Fruit fly (Drosophila melanogaster) whole organism, embryonic: ENCODE data around the gene Ttc19.

Experiments used
- BEAF-32 ChIP-seq: fragments of 200-800 bp; sonication (Bioruptor generic); optimal IDR thresholded peaks from 3 replicates; lab custom pipeline; 2017; ENCODE audit warnings: missing biosample characterization, missing genetic modification characterization, mild to moderate bottlenecking, moderate library complexity, missing genetic modification reagents
- CG10431 ChIP-seq: fragments of 200-800 bp; sonication (Bioruptor generic); optimal IDR thresholded peaks from 3 replicates; lab custom pipeline; 2018; ENCODE audit warnings: missing biosample characterization, mild to moderate bottlenecking, missing genetic modification characterization
- CG12299 ChIP-seq: fragments of 200-800 bp; sonication (Bioruptor generic); optimal IDR thresholded peaks from 2 replicates; lab custom pipeline; 2018; ENCODE audit warnings: missing biosample characterization, mild to moderate bottlenecking, missing genetic modification characterization
- CG12391 ChIP-seq: fragments of 200-800 bp; sonication (Bioruptor generic); optimal IDR thresholded peaks from 3 replicates; lab custom pipeline; 2018; ENCODE audit warnings: missing biosample characterization, mild to moderate bottlenecking, missing genetic modification characterization, moderate library complexity
- CG13287 ChIP-seq: fragments of 200-800 bp; sonication (Bioruptor generic); IDR thresholded peaks from 2 replicates; pipeline ENCODE4 v1.3.6; 2022; ENCODE audit warnings: missing biosample characterization, missing genetic modification characterization; ENCODE audit not compliant: partially characterized antibody
- CG13296 ChIP-seq: fragments of 200-800 bp; sonication (Bioruptor generic); optimal IDR thresholded peaks from 3 replicates; lab custom pipeline; 2018; ENCODE audit warnings: missing biosample characterization, mild to moderate bottlenecking, missing genetic modification characterization
- CG13424 ChIP-seq: fragments of 200-800 bp; sonication (Bioruptor generic); optimal IDR thresholded peaks from 2 replicates; lab custom pipeline; 2019; ENCODE audit warnings: missing biosample characterization, mild to moderate bottlenecking, missing genetic modification characterization, moderate library complexity
- CG2116 ChIP-seq: fragments of 200-800 bp; sonication (Bioruptor generic); optimal IDR thresholded peaks from 3 replicates; lab custom pipeline; 2018; ENCODE audit warnings: missing biosample characterization, mild to moderate bottlenecking, missing genetic modification characterization
- CG2120 ChIP-seq: fragments of 200-800 bp; sonication (Bioruptor generic); optimal IDR thresholded peaks from 3 replicates; lab custom pipeline; 2016; ENCODE audit warnings: missing biosample characterization, missing genetic modification characterization
- CG33557 ChIP-seq: fragments of 200-800 bp; sonication (Bioruptor generic); optimal IDR thresholded peaks from 2 replicates; lab custom pipeline; 2019; ENCODE audit warnings: missing biosample characterization, mild to moderate bottlenecking, missing genetic modification characterization, moderate library complexity
- CG3407 ChIP-seq: fragments of 200-800 bp; sonication (Bioruptor generic); optimal IDR thresholded peaks from 2 replicates; lab custom pipeline; 2018; ENCODE audit warnings: missing biosample characterization, mild to moderate bottlenecking, missing genetic modification characterization
- CG34422 ChIP-seq: fragments of 200-800 bp; sonication (Bioruptor generic); IDR thresholded peaks from 3 replicates; pipeline ENCODE4 v1.3.6; 2022; ENCODE audit warnings: missing biosample characterization, missing genetic modification characterization
- CG4282 ChIP-seq: fragments of 200-800 bp; sonication (Bioruptor generic); optimal IDR thresholded peaks from 2 replicates; lab custom pipeline; 2016; ENCODE audit warnings: missing biosample characterization, missing genetic modification characterization
- CG4404 ChIP-seq: fragments of 200-800 bp; sonication (Bioruptor generic); IDR thresholded peaks from 2 replicates; pipeline ENCODE4 v1.3.6; 2022; ENCODE audit warnings: missing biosample characterization, missing genetic modification characterization
- CG7357 ChIP-seq: fragments of 200-800 bp; sonication (Bioruptor generic); IDR thresholded peaks from 3 replicates; pipeline ENCODE4 v1.3.6; 2022; ENCODE audit warnings: missing biosample characterization, missing genetic modification characterization
- CG7928 ChIP-seq: fragments of 200-800 bp; sonication (Bioruptor generic); optimal IDR thresholded peaks from 2 replicates; lab custom pipeline; 2017; ENCODE audit warnings: missing biosample characterization, mild to moderate bottlenecking, missing genetic modification characterization
- CG8290 ChIP-seq, 3 experiments: fragments of 200-800 bp; sonication (Bioruptor generic); optimal IDR thresholded peaks; 2 replicates each; lab custom pipeline; 2016 to 2019; ENCODE audit warnings: missing biosample characterization in 3 of 3, missing genetic modification characterization in 3 of 3, mild to moderate bottlenecking in 2 of 3, moderate library complexity in 1 of 3
- CG8765 ChIP-seq: fragments of 200-800 bp; sonication (Bioruptor generic); IDR thresholded peaks from 2 replicates; pipeline ENCODE4 v1.3.6; 2022; ENCODE audit warnings: missing biosample characterization, missing genetic modification characterization
- CG9215 ChIP-seq: fragments of 200-800 bp; sonication (Bioruptor generic); IDR thresholded peaks from 2 replicates; pipeline ENCODE4 v1.3.6; 2022; ENCODE audit warnings: missing biosample characterization, missing genetic modification characterization
- Dip3 ChIP-seq: fragments of 200-800 bp; sonication (Bioruptor generic); optimal IDR thresholded peaks from 3 replicates; lab custom pipeline; 2016; ENCODE audit warnings: missing biosample characterization, missing genetic modification characterization
- Dll ChIP-seq: fragments of 200-800 bp; sonication (Bioruptor generic); IDR thresholded peaks from 4 replicates; pipeline ENCODE4 v1.3.6; 2022; ENCODE audit warnings: missing biosample characterization, missing genetic modification characterization; ENCODE audit not compliant: partially characterized antibody
- Doc2 ChIP-seq: fragments of 200-800 bp; sonication (Bioruptor generic); IDR thresholded peaks from 2 replicates; pipeline ENCODE4 v1.3.6; 2022; ENCODE audit warnings: missing biosample characterization, missing genetic modification characterization
- Doc3 ChIP-seq: fragments of 200-800 bp; sonication (Bioruptor generic); IDR thresholded peaks from 3 replicates; pipeline ENCODE4 v1.3.6; 2022; ENCODE audit warnings: missing biosample characterization, missing genetic modification characterization; ENCODE audit not compliant: partially characterized antibody
- Dref ChIP-seq: fragments of 200-800 bp; sonication (Bioruptor generic); IDR thresholded peaks from 2 replicates; pipeline ENCODE4 v1.3.6; 2022; ENCODE audit warnings: missing biosample characterization, missing genetic modification characterization
- Ets97D ChIP-seq: fragments of 200-800 bp; sonication (Bioruptor generic); optimal IDR thresholded peaks from 3 replicates; lab custom pipeline; 2016; ENCODE audit warnings: missing biosample characterization, missing genetic modification characterization
- Fer1 ChIP-seq: fragments of 200-800 bp; sonication (Bioruptor generic); optimal IDR thresholded peaks from 2 replicates; lab custom pipeline; 2017; ENCODE audit warnings: missing biosample characterization, mild to moderate bottlenecking, missing genetic modification characterization
- GATAe ChIP-seq: fragments of 200-800 bp; sonication (Bioruptor generic); conservative IDR thresholded peaks from 2 replicates; pipeline ENCODE4 v1.3.6; 2022; ENCODE audit warnings: missing biosample characterization, missing genetic modification characterization
- Gug ChIP-seq: fragments of 200-800 bp; sonication (Bioruptor generic); IDR thresholded peaks from 4 replicates; pipeline ENCODE4 v1.3.6; 2022; ENCODE audit warnings: missing biosample characterization, missing genetic modification characterization
- HmgZ ChIP-seq: fragments of 200-800 bp; sonication (Bioruptor generic); optimal IDR thresholded peaks from 2 replicates; lab custom pipeline; 2018; ENCODE audit warnings: missing biosample characterization, mild to moderate bottlenecking, missing genetic modification characterization
- Mrtf ChIP-seq: fragments of 200-800 bp; sonication (Bioruptor generic); IDR thresholded peaks from 3 replicates; pipeline ENCODE4 v1.3.6; 2022; ENCODE audit warnings: missing biosample characterization, missing genetic modification characterization
- Ravus ChIP-seq: fragments of 200-800 bp; sonication (Bioruptor generic); IDR thresholded peaks from 2 replicates; pipeline ENCODE4 v1.3.6; 2022; ENCODE audit warnings: missing biosample characterization, missing genetic modification characterization
- Six4 ChIP-seq: fragments of 200-800 bp; sonication (Bioruptor generic); optimal IDR thresholded peaks from 2 replicates; lab custom pipeline; 2016; ENCODE audit warnings: missing biosample characterization, missing genetic modification characterization
- Sox100B ChIP-seq: fragments of 200-800 bp; sonication (Bioruptor generic); optimal IDR thresholded peaks from 3 replicates; lab custom pipeline; 2018; ENCODE audit warnings: missing biosample characterization, mild to moderate bottlenecking, missing genetic modification characterization
- Tbp ChIP-seq: fragments of >200 bp; optimal IDR thresholded peaks from 2 replicates; lab custom pipeline; 2018; ENCODE audit warnings: missing biosample characterization, missing genetic modification characterization
- bab2 ChIP-seq: fragments of 200-800 bp; sonication (Bioruptor generic); optimal IDR thresholded peaks from 2 replicates; lab custom pipeline; 2016; ENCODE audit warnings: missing biosample characterization, missing genetic modification characterization
- cad ChIP-seq: fragments of >200 bp; optimal IDR thresholded peaks from 2 replicates; lab custom pipeline; 2017; ENCODE audit warnings: missing biosample characterization, missing genetic modification characterization
- dmrt11E ChIP-seq: fragments of 200-800 bp; sonication (Bioruptor generic); optimal IDR thresholded peaks from 3 replicates; lab custom pipeline; 2018; ENCODE audit warnings: missing biosample characterization, mild to moderate bottlenecking, missing genetic modification characterization, moderate library complexity
- hth ChIP-seq: fragments of >200 bp; optimal IDR thresholded peaks from 2 replicates; lab custom pipeline; 2017; ENCODE audit warnings: inconsistent platforms
- jigr1 ChIP-seq: fragments of 200-800 bp; sonication (Bioruptor generic); IDR thresholded peaks from 3 replicates; pipeline ENCODE4 v1.3.6; 2022; ENCODE audit warnings: missing biosample characterization, missing genetic modification characterization
- ken ChIP-seq: fragments of 200-800 bp; sonication (Bioruptor generic); IDR thresholded peaks from 3 replicates; pipeline ENCODE4 v1.3.6; 2022; ENCODE audit warnings: missing biosample characterization, missing genetic modification characterization
- kni ChIP-seq: fragments of 200-800 bp; sonication (Bioruptor generic); optimal IDR thresholded peaks from 3 replicates; lab custom pipeline; 2017; ENCODE audit warnings: mild to moderate bottlenecking, missing biosample characterization, missing genetic modification reagents, missing genetic modification characterization
- nmo ChIP-seq: fragments of 200-800 bp; sonication (Bioruptor generic); optimal IDR thresholded peaks from 2 replicates; lab custom pipeline; 2018; ENCODE audit warnings: missing biosample characterization, mild to moderate bottlenecking, missing genetic modification characterization, moderate library complexity
- peb ChIP-seq: fragments of 200-800 bp; sonication (Bioruptor generic); IDR thresholded peaks from 2 replicates; pipeline ENCODE4 v1.3.6; 2022; ENCODE audit warnings: missing biosample characterization, missing genetic modification characterization
- rib ChIP-seq: fragments of 200-800 bp; sonication (Bioruptor generic); IDR thresholded peaks from 2 replicates; pipeline ENCODE4 v1.3.6; 2022; ENCODE audit warnings: missing biosample characterization, missing genetic modification characterization
- schlank ChIP-seq: fragments of 200-800 bp; sonication (Bioruptor generic); optimal IDR thresholded peaks from 2 replicates; lab custom pipeline; 2018; ENCODE audit warnings: missing biosample characterization, mild to moderate bottlenecking, missing genetic modification characterization
- tgo ChIP-seq: fragments of 200-800 bp; sonication (Bioruptor generic); IDR thresholded peaks from 3 replicates; pipeline ENCODE4 v1.3.6; 2022; ENCODE audit warnings: missing biosample characterization, missing genetic modification characterization
- trem ChIP-seq: fragments of 200-800 bp; optimal IDR thresholded peaks from 3 replicates; lab custom pipeline; 2019; ENCODE audit warnings: missing biosample characterization, mild to moderate bottlenecking, missing genetic modification characterization, moderate library complexity
- twi ChIP-seq: fragments of 200-800 bp; optimal IDR thresholded peaks from 2 replicates; lab custom pipeline; 2019; ENCODE audit warnings: missing biosample characterization, mild to moderate bottlenecking, missing genetic modification characterization, moderate library complexity
- zen2 ChIP-seq: fragments of 200-800 bp; sonication (Bioruptor generic); IDR thresholded peaks from 3 replicates; pipeline ENCODE4 v1.3.6; 2022; ENCODE audit warnings: missing biosample characterization, missing genetic modification characterization; ENCODE audit not compliant: partially characterized antibody

Gene Ttc19

dm6 chr2L:19051534-19052100 lies 6.7 kb upstream of the Ttc19 start, which contains the start of gene Rpn3 (continued):
- peak; percentile 92 for TF ChIP-seq CG2120 (GFP tag; lab: Kevin White, UChicago)
- peak; percentile 77 for TF ChIP-seq Ets97D
- peak; percentile 57 for TF ChIP-seq CG8765 (GFP tag; lab: Robert Waterston, UW)
- TF ChIP-seq Tbp (GFP tag; lab: Kevin White, UChicago): no peak
- peak; percentile 63 for TF ChIP-seq Dref (GFP tag; lab: Robert Waterston, UW)
- TF ChIP-seq HmgZ (tag; lab: Kevin White, UChicago): peak; percentile 86
- peak; percentile 60 for TF ChIP-seq CG4404 (GFP tag; lab: Robert Waterston, UW)
- peak; percentile 82 for TF ChIP-seq dmrt11E (tag; lab: Kevin White, UChicago)
- peak; percentile 62 for TF ChIP-seq CG9215 (GFP tag; lab: Robert Waterston, UW)
- peak; percentile 82 for TF ChIP-seq Dip3 (GFP tag; lab: Kevin White, UChicago)
- no peak for TF ChIP-seq CG7928 (GFP tag; lab: Kevin White, UChicago)
- peak; percentile 86 for TF ChIP-seq tgo (GFP tag; lab: Robert Waterston, UW)
- TF ChIP-seq trem (tag; lab: Kevin White, UChicago): peak; percentile 83
- TF ChIP-seq CG13296 (GFP tag; lab: Kevin White, UChicago): peak; percentile 53
- TF ChIP-seq jigr1 (GFP tag; lab: Robert Waterston, UW): peak; percentile 51; the same call in 1 of the 3 replicates
- TF ChIP-seq CG33557: peak; percentile 42
- peak; percentile 20; the same call in 1 of the 3 replicates for TF ChIP-seq Mrtf (GFP tag; lab: Robert Waterston, UW)
- peak; percentile 68 for TF ChIP-seq CG12299 (tag; lab: Kevin White, UChicago)
- TF ChIP-seq hth (lab: Kevin White, UChicago): no peak
- peak; percentile 69 for TF ChIP-seq CG3407 (GFP tag; lab: Kevin White, UChicago)
- peak; percentile 83 for TF ChIP-seq CG34422 (GFP tag; lab: Robert Waterston, UW)
- TF ChIP-seq zen2 (GFP tag; lab: Robert Waterston, UW): peak; percentile 42; the same call in 1 of the 3 replicates
- TF ChIP-seq Gug (GFP tag; lab: Robert Waterston, UW): peak; percentile 57; the same call in 3 of the 4 replicates
- no peak for TF ChIP-seq Sox100B
- peak; percentile 75 for TF ChIP-seq CG2116 (GFP tag; lab: Kevin White, UChicago)
- peak; percentile 75 for TF ChIP-seq Fer1 (GFP tag; lab: Kevin White, UChicago)
- TF ChIP-seq rib (GFP tag; lab: Robert Waterston, UW): peak; percentile 66; the same call in 1 of the 2 replicates
- TF ChIP-seq kni (GFP tag; lab: Kevin White, UChicago): no peak
- TF ChIP-seq CG7357 (GFP tag; lab: Robert Waterston, UW): peak; percentile 47; the same call in 1 of the 3 replicates
- peak; percentile 76; the same call in 2 of the 3 replicates for TF ChIP-seq ken
- TF ChIP-seq cad (GFP tag; lab: Kevin White, UChicago): no peak
- 0 out of 2 replicates have a peak, but pooled peaks have one; percentile 12 for TF ChIP-seq Doc2 (GFP tag; lab: Robert Waterston, UW)
- peak; percentile 91 for TF ChIP-seq bab2
- TF ChIP-seq CG10431: peak; percentile 12
- TF ChIP-seq GATAe (GFP tag; lab: Robert Waterston, UW): 0 out of 2 replicates have a peak, but pooled peaks have one; percentile 34
- TF ChIP-seq Doc3: peak; percentile 47; the same call in 1 of the 3 replicates
- TF ChIP-seq nmo (GFP tag; lab: Kevin White, UChicago): peak; percentile 87
- TF ChIP-seq CG13424 (tag; lab: Kevin White, UChicago): peak; percentile 82
- peak; percentile 79 for TF ChIP-seq peb (GFP tag; lab: Robert Waterston, UW)
- TF ChIP-seq CG12391 (tag; lab: Kevin White, UChicago): peak; percentile 93
- TF ChIP-seq CG13287 (GFP tag; lab: Robert Waterston, UW): peak; percentile 77
- peak; percentile 31 for TF ChIP-seq schlank
- peak; percentile 38 for TF ChIP-seq CG4282 (GFP tag; lab: Kevin White, UChicago)
- peak; percentile 55; the same call in 1 of the 2 replicates for TF ChIP-seq Ravus (GFP tag; lab: Robert Waterston, UW)
- TF ChIP-seq CG8290 (GFP tag; optimal IDR thresholded peaks at IDR 0.05; lab: Kevin White, UChicago): peak; percentile 77
- no peak for TF ChIP-seq CG8290 (tag; optimal IDR thresholded peaks at IDR 0.05; lab: Kevin White, UChicago)
- TF ChIP-seq BEAF-32 (GFP tag; lab: Kevin White, UChicago): peak; percentile 70
- peak; percentile 74 for TF ChIP-seq Dll (GFP tag; lab: Robert Waterston, UW)
- peak; percentile 50 for TF ChIP-seq twi
- TF ChIP-seq Six4: peak; percentile 86
